Worm (Caenorhabditis elegans): Measurements from ENCODE around the gene spe-10.

DNA sequence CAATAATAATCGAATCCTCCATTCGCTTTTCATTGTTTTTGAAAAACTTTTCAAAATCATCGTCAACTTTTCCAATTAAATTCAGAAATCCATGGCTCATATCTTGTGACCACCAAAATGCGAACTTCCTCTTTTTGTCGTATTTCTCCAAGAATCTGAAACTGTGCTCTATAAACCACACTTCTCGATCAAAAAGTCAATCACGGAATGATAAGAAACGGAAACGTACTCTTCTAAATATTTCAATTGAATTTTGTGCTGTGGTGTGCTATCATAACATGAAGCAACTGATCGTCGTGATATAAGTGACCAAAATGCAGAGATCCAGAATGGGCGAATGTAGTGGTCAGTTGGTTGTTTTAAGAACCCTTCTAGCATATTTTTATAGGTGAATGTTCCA lies 20.7 kb downstream of the spe-10 start:
- TF ChIP-seq bed-3 (GFP tag; optimal IDR thresholded peaks at IDR 0.05) (no peak), ceh-39 (tag; optimal IDR thresholded peaks at IDR 0.05) (no peak), nhr-12 (tag; optimal IDR thresholded peaks at IDR 0.05) (no peak), nhr-28 (tag; optimal IDR thresholded peaks at IDR 0.05) (no peak), pha-4 (tag; optimal IDR thresholded peaks at IDR 0.05) (no peak), blmp-1 (tag; optimal IDR thresholded peaks at IDR 0.05) (no peak)
